Fruit fly (Drosophila melanogaster): ENCODE measurements around the gene toc.

Gene toc

DNA sequence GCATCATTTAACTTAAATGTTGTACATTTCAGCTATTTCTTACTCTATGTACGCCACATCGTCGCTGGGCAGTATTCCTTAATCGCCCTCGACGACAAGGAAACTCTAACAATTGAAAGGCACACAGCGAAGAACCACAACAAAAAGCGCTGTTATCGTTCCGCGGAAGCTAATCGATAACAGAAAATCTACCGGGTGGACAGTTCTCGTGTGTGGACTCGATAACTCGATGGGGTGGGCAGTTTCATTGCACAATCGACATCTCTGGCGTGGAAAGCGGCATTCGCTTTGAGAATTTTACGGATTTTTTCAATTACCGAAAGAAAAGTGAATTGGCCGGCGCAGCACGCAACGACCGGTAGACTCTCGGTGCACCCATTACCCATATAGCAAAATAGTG, 121.6 kb downstream of the toc start, which contains the start of the genes alpha4GT1 and Prp40:
alpha4GT1 (minus strand) TSS at position 156 of the 400 bp plus-strand sequence.
Prp40 (plus strand) TSS at position 241 of the 400 bp plus-strand sequence.
- peak; percentile 16 for TF ChIP-seq esn (GFP tag; optimal IDR thresholded peaks at IDR 0.05)
- TF ChIP-seq CG1621 (tag; optimal IDR thresholded peaks at IDR 0.05): peak; percentile 81
- TF ChIP-seq Gug (GFP tag; IDR thresholded peaks at IDR 0.05): no peak
